Worm (Caenorhabditis elegans) whole organism, L3 larva: ENCODE results near the gene Y119D3B.14.

ENCODE experiments used
- R02D3.7 ChIP-seq: fragments of 150-350 bp; optimal IDR thresholded peaks from 2 replicates; lab custom pipeline; 2014; ENCODE audit warnings: missing biosample characterization, missing genetic modification characterization
- ZK546.5 ChIP-seq: sonication (generic microtip); optimal IDR thresholded peaks from 2 replicates; lab custom pipeline; 2017; ENCODE audit warnings: missing biosample characterization, missing genetic modification characterization
- aly-2 ChIP-seq: fragments of 150-350 bp; optimal IDR thresholded peaks from 2 replicates; lab custom pipeline; 2014; ENCODE audit warnings: missing biosample characterization, missing genetic modification characterization
- ama-1 ChIP-seq: fragments of 150-350 bp; optimal IDR thresholded peaks from 2 replicates; lab custom pipeline; 2018
- ceh-16 ChIP-seq: sonication (generic microtip); optimal IDR thresholded peaks from 2 replicates; lab custom pipeline; 2017; ENCODE audit warnings: missing biosample characterization, missing genetic modification characterization
- ceh-28 ChIP-seq: fragments of 150-350 bp; optimal IDR thresholded peaks from 2 replicates; lab custom pipeline; 2014; ENCODE audit warnings: missing biosample characterization, missing genetic modification reagents, missing genetic modification characterization
- daf-12 ChIP-seq: fragments of 150-350 bp; optimal IDR thresholded peaks from 2 replicates; lab custom pipeline; 2014; ENCODE audit warnings: missing biosample characterization, missing genetic modification reagents, missing genetic modification characterization
- egl-5 ChIP-seq: fragments of 150-350 bp; optimal IDR thresholded peaks from 2 replicates; lab custom pipeline; 2017; ENCODE audit warnings: missing biosample characterization, missing genetic modification reagents, missing genetic modification characterization, inconsistent platforms
- elt-1 ChIP-seq: fragments of 150-350 bp; optimal IDR thresholded peaks from 2 replicates; lab custom pipeline; 2014; ENCODE audit warnings: missing biosample characterization, missing genetic modification characterization
- elt-2 ChIP-seq: sonication (generic microtip); optimal IDR thresholded peaks from 2 replicates; lab custom pipeline; 2016; ENCODE audit warnings: missing genetic modification reagents, mild to moderate bottlenecking, missing genetic modification characterization, missing compliant biosample characterization
- elt-3 ChIP-seq, 3 experiments: fragments of 150-350 bp in 1 of 3; sonication (generic microtip) in 2 of 3; optimal IDR thresholded peaks; 2 replicates in 2 of 3; 4 replicates in 1 of 3; lab custom pipeline; 2014 to 2017; ENCODE audit warnings: missing biosample characterization in 3 of 3, missing genetic modification characterization in 3 of 3
- fkh-10 ChIP-seq: sonication (generic microtip); optimal IDR thresholded peaks from 2 replicates; lab custom pipeline; 2017; ENCODE audit warnings: missing biosample characterization, missing genetic modification reagents, missing genetic modification characterization
- fkh-2 ChIP-seq: fragments of 150-350 bp; optimal IDR thresholded peaks from 2 replicates; lab custom pipeline; 2014; ENCODE audit warnings: missing biosample characterization, missing genetic modification reagents, missing genetic modification characterization
- fos-1 ChIP-seq: fragments of 150-350 bp; optimal IDR thresholded peaks from 2 replicates; lab custom pipeline; 2014; ENCODE audit warnings: missing biosample characterization, missing genetic modification characterization
- hmg-11 ChIP-seq: sonication (generic microtip); optimal IDR thresholded peaks from 2 replicates; lab custom pipeline; 2016; ENCODE audit warnings: missing genetic modification characterization, missing compliant biosample characterization
- jun-1 ChIP-seq: fragments of 150-350 bp; optimal IDR thresholded peaks from 2 replicates; lab custom pipeline; 2014; ENCODE audit warnings: missing biosample characterization, missing genetic modification reagents, missing genetic modification characterization
- lin-15B ChIP-seq: fragments of 150-350 bp; optimal IDR thresholded peaks from 2 replicates; lab custom pipeline; 2014; ENCODE audit warnings: missing biosample characterization, missing genetic modification characterization
- lin-39 ChIP-seq: fragments of 150-350 bp; optimal IDR thresholded peaks from 2 replicates; lab custom pipeline; 2018; ENCODE audit warnings: missing biosample characterization, missing genetic modification reagents, missing genetic modification characterization
- lsy-12 ChIP-seq: sonication (generic microtip); optimal IDR thresholded peaks from 2 replicates; lab custom pipeline; 2016; ENCODE audit warnings: mild to moderate bottlenecking, missing genetic modification characterization, missing compliant biosample characterization
- mml-1 ChIP-seq: fragments of 150-350 bp; sonication (generic microtip); optimal IDR thresholded peaks from 3 replicates; lab custom pipeline; 2014; ENCODE audit warnings: missing biosample characterization, missing genetic modification characterization
- nfya-1 ChIP-seq: sonication (generic microtip); optimal IDR thresholded peaks from 2 replicates; lab custom pipeline; 2017; ENCODE audit warnings: missing genetic modification characterization, mild to moderate bottlenecking, missing compliant biosample characterization, antibody characterized with exemption, moderate library complexity; ENCODE audit not compliant: insufficient read depth
- nhr-12 ChIP-seq: fragments of 150-350 bp; optimal IDR thresholded peaks from 2 replicates; lab custom pipeline; 2014; ENCODE audit warnings: missing biosample characterization, missing genetic modification characterization
- nhr-23 ChIP-seq: fragments of 150-350 bp; optimal IDR thresholded peaks from 2 replicates; lab custom pipeline; 2014; ENCODE audit warnings: missing biosample characterization, missing genetic modification reagents, missing genetic modification characterization
- nhr-237 ChIP-seq: fragments of 150-350 bp; optimal IDR thresholded peaks from 2 replicates; lab custom pipeline; 2014; ENCODE audit warnings: missing biosample characterization, missing genetic modification characterization
- nhr-43 ChIP-seq: sonication (generic microtip); optimal IDR thresholded peaks from 2 replicates; lab custom pipeline; 2016; ENCODE audit warnings: mild to moderate bottlenecking, missing genetic modification characterization, missing compliant biosample characterization; ENCODE audit not compliant: poor library complexity, severe bottlenecking
- nhr-77 ChIP-seq: fragments of 150-350 bp; optimal IDR thresholded peaks from 2 replicates; lab custom pipeline; 2014; ENCODE audit warnings: missing biosample characterization, missing genetic modification characterization
- pha-4 ChIP-seq: fragments of 150-350 bp; optimal IDR thresholded peaks from 2 replicates; lab custom pipeline; 2014; ENCODE audit warnings: missing biosample characterization, missing genetic modification reagents, missing genetic modification characterization
- pqm-1 ChIP-seq: fragments of 150-350 bp; optimal IDR thresholded peaks from 2 replicates; lab custom pipeline; 2017; ENCODE audit warnings: missing biosample characterization, missing genetic modification characterization, inconsistent platforms
- snpc-4 ChIP-seq: fragments of 150-350 bp; optimal IDR thresholded peaks from 2 replicates; lab custom pipeline; 2014; ENCODE audit warnings: missing biosample characterization, missing genetic modification characterization
- tbx-2 ChIP-seq: sonication (generic microtip); optimal IDR thresholded peaks from 2 replicates; lab custom pipeline; 2016; ENCODE audit warnings: mild to moderate bottlenecking, missing genetic modification characterization, missing compliant biosample characterization
- unc-39 ChIP-seq: sonication (generic microtip); optimal IDR thresholded peaks from 4 replicates; lab custom pipeline; 2017; ENCODE audit warnings: missing biosample characterization, missing genetic modification characterization
- unc-62 ChIP-seq: fragments of 150-350 bp; sonication (generic microtip); optimal IDR thresholded peaks from 4 replicates; lab custom pipeline; 2014; ENCODE audit warnings: missing biosample characterization, missing genetic modification reagents, missing genetic modification characterization
- zag-1 ChIP-seq: fragments of 150-350 bp; optimal IDR thresholded peaks from 2 replicates; lab custom pipeline; 2014; ENCODE audit warnings: missing biosample characterization, missing genetic modification characterization
- ztf-11 ChIP-seq: fragments of 150-350 bp; optimal IDR thresholded peaks from 2 replicates; lab custom pipeline; 2014; ENCODE audit warnings: missing biosample characterization, missing genetic modification characterization

Y119D3B.14 gene

ce11 chrIII:1218998-1219397 is 25.4 kb upstream of the Y119D3B.14 start:
- TF ChIP-seq aly-2 (tag; lab: Kevin White, UChicago) (no peak), fkh-2 (tag; lab: Kevin White, UChicago) (no peak), nhr-237 (no peak), unc-62 (no peak), egl-5 (tag; lab: Kevin White, UChicago) (no peak), nhr-23 (tag; lab: Kevin White, UChicago) (no peak), daf-12 (tag; lab: Kevin White, UChicago) (no peak), hmg-11 (tag; lab: Kevin White, UChicago) (no peak), elt-1 (tag; lab: Kevin White, UChicago) (no peak), nhr-12 (tag; lab: Kevin White, UChicago) (no peak), nhr-77 (no peak), unc-39 (tag; lab: Kevin White, UChicago) (no peak), ceh-28 (tag; lab: Kevin White, UChicago) (no peak), ztf-11 (tag; lab: Kevin White, UChicago) (no peak)

ce11 chrIII:1218221-1218620 is 24.6 kb upstream of the Y119D3B.14 start:
- no peak for TF ChIP-seq tbx-2 (tag; lab: Kevin White, UChicago)
- no peak for TF ChIP-seq ceh-28 (tag; lab: Kevin White, UChicago)
- no peak for TF ChIP-seq zag-1 (tag; lab: Kevin White, UChicago)
- no peak for TF ChIP-seq ceh-16 (tag; lab: Kevin White, UChicago)
- peak; percentile 13 for TF ChIP-seq elt-2
- TF ChIP-seq pha-4 (tag; lab: Kevin White, UChicago), result peak; percentile 4
- peak; percentile 11 for TF ChIP-seq lin-15B (tag; lab: Kevin White, UChicago)
- no peak for TF ChIP-seq egl-5 (tag; lab: Kevin White, UChicago)
- no peak for TF ChIP-seq aly-2 (tag; lab: Kevin White, UChicago)
- peak; percentile 27 for TF ChIP-seq nfya-1 (tag; lab: Kevin White, UChicago)
- TF ChIP-seq mml-1 (tag; lab: Kevin White, UChicago), result no peak

- TF ChIP-seq lin-39 (tag; lab: Kevin White, UChicago), result no peak
- peak; percentile 63 for TF ChIP-seq ceh-28 (tag; lab: Kevin White, UChicago)
- TF ChIP-seq aly-2 (tag; lab: Kevin White, UChicago), result no peak
These were observed 22.5 kb upstream of the Y119D3B.14 start for ce11 chrIII:1216096-1216495.

- TF ChIP-seq fos-1 (tag; lab: Kevin White, UChicago) (no peak), elt-2 (peak; percentile 96), pqm-1 (tag; lab: Kevin White, UChicago) (peak; percentile 91), jun-1 (tag; lab: Kevin White, UChicago) (peak; percentile 63), ama-1 (lab: Kevin White, UChicago) (peak; percentile 62)
- TF ChIP-seq, all 47 proteins: peak for 4
These were observed 21.1 kb upstream of the Y119D3B.14 start, which contains the start of gene Y119D3B.21 for ce11 chrIII:1214680-1215079. Gene Y119D3B.21, plus strand, starts transcription at chrIII:1215000.

- TF ChIP-seq elt-3 (tag; optimal IDR thresholded peaks at IDR 0.05; lab: Kevin White, UChicago) (no peak), nhr-23 (tag; lab: Kevin White, UChicago) (no peak), lin-39 (tag; lab: Kevin White, UChicago) (no peak), nfya-1 (tag; lab: Kevin White, UChicago) (no peak), mml-1 (tag; lab: Kevin White, UChicago) (no peak), tbx-2 (tag; lab: Kevin White, UChicago) (no peak), daf-12 (tag; lab: Kevin White, UChicago) (no peak), lsy-12 (tag; lab: Kevin White, UChicago) (no peak), R02D3.7 (tag; lab: Kevin White, UChicago) (no peak), ZK546.5 (tag; lab: Kevin White, UChicago) (no peak), hmg-11 (tag; lab: Kevin White, UChicago) (no peak), snpc-4 (no peak), nhr-43 (tag; lab: Kevin White, UChicago) (no peak), fkh-10 (GFP tag; lab: Kevin White, UChicago) (no peak)
These were observed 20.6 kb upstream of the Y119D3B.14 start for ce11 chrIII:1214121-1214673.
